Fruit fly (Drosophila melanogaster) whole organism, prepupa: ENCODE measurements around the gene CG43336.

Experiments used
- CG11294 ChIP-seq: fragments of 200-800 bp; sonication (Bioruptor generic); IDR thresholded peaks from 2 replicates; pipeline ENCODE4 v1.3.6; 2022; ENCODE audit warnings: missing biosample characterization, missing genetic modification characterization
- CG3919 ChIP-seq: fragments of 200-800 bp; sonication (Bioruptor generic); optimal IDR thresholded peaks from 3 replicates; lab custom pipeline; 2016; ENCODE audit warnings: missing biosample characterization, missing genetic modification characterization
- CG6276 ChIP-seq: fragments of 200-800 bp; sonication (Bioruptor generic); optimal IDR thresholded peaks from 2 replicates; lab custom pipeline; 2017; ENCODE audit warnings: missing biosample characterization, mild to moderate bottlenecking, missing genetic modification characterization
- Eip75B ChIP-seq: fragments of 200-800 bp; sonication (Bioruptor generic); optimal IDR thresholded peaks from 3 replicates; lab custom pipeline; 2016; ENCODE audit warnings: missing biosample characterization, missing genetic modification characterization
- Ets21C ChIP-seq: fragments of 200-800 bp; sonication (Bioruptor generic); optimal IDR thresholded peaks from 3 replicates; lab custom pipeline; 2016; ENCODE audit warnings: missing biosample characterization, missing genetic modification characterization
- Hr38 ChIP-seq: sonication (Bioruptor generic); optimal IDR thresholded peaks from 2 replicates; lab custom pipeline; 2016; ENCODE audit warnings: missing biosample characterization, missing genetic modification characterization
- Smox ChIP-seq: fragments of 200-800 bp; sonication (Bioruptor generic); optimal IDR thresholded peaks from 3 replicates; lab custom pipeline; 2016; ENCODE audit warnings: missing biosample characterization, missing genetic modification characterization
- Sox14 ChIP-seq: fragments of 200-800 bp; sonication (Bioruptor generic); optimal IDR thresholded peaks from 3 replicates; lab custom pipeline; 2016; ENCODE audit warnings: missing biosample characterization, missing genetic modification characterization
- Sox15 ChIP-seq: fragments of 200-800 bp; sonication (Bioruptor generic); optimal IDR thresholded peaks from 3 replicates; lab custom pipeline; 2016; ENCODE audit warnings: missing biosample characterization, missing genetic modification characterization

DNA sequence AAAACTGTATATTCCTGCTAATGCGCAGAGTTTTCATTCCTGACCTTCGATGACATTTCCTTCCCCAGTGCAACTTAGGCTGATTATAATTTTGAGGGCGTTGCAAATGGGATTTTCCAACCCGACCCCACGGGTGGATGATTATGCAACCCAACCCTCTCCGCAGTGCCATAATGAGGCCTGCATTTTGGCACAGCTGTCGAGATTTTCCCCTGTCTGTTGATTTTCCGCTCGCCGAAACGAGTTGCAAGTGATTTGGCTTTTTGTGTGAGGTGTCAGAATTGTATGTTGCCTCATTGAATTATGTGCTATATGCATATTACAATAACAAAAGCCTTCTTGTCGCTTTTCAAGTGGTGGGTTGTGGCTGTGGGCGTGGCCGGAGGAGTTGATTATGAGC, 35.3 kb downstream of the CG43336 start:
- no peak for TF ChIP-seq CG11294
- TF ChIP-seq Sox15 (GFP tag; lab: Kevin White, UChicago) = no peak
- no peak for TF ChIP-seq Hr38 (GFP tag; lab: Kevin White, UChicago)
- TF ChIP-seq CG6276 = no peak
- no peak for TF ChIP-seq Eip75B (GFP tag; lab: Kevin White, UChicago)
- TF ChIP-seq CG3919 (GFP tag; lab: Kevin White, UChicago) = no peak
- no peak for TF ChIP-seq Ets21C (GFP tag; lab: Kevin White, UChicago)
- no peak for TF ChIP-seq Sox14
- TF ChIP-seq Smox (GFP tag; lab: Kevin White, UChicago) = no peak
